Fruit fly (Drosophila melanogaster): ENCODE data around the gene EMC6.

Gene EMC6

DNA sequence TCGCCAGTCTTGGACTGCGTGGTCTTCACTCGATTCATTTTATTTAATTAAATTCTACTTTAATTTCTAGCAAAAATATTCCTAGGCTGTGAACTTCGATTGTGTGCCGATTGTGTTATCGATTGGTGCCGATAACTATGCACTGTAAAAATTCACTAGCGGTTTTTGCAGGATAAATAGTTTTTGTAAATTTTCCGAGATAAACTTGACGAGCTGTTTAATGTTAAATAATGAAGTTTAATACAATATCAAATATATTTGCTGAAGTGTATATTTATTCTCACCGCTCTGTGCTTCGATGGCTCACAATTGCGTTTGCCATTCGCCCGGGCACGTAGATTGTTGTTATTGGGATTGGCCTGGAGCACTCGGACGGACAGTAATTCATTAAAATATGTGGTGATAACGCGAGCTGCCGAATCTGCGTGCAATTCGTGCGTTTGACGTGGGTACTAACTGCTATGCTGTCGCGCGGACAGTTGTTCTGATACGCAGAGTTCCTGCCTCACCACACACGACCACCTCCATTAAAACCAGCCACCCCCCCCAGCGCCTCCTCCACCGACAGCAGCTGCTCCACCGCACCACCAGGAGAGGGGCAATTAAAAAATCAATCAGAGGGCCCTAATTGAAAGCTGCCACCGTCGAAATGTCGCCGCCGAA is at the start of gene EMC6, which contains the start of gene Hr96:
Gene EMC6, minus strand, starts transcription at position 123 of the 663 bp plus-strand sequence.
Gene Hr96, plus strand, starts transcription at position 341 of the 663 bp plus-strand sequence.
- TF ChIP-seq kay (GFP tag; ENCODE audit: borderline replicate concordance) (no peak), Hr96 (GFP tag; optimal IDR thresholded peaks at IDR 0.05) (no peak), ovo (GFP tag; optimal IDR thresholded peaks at IDR 0.05) (peak; percentile 65), CG11617 (GFP tag; optimal IDR thresholded peaks at IDR 0.05) (peak; percentile 92), CG5204 (GFP tag; optimal IDR thresholded peaks at IDR 0.05) (no peak), Mnt (GFP tag; optimal IDR thresholded peaks at IDR 0.05) (peak; percentile 85), pad (GFP tag; optimal IDR thresholded peaks at IDR 0.05) (peak; percentile 74), bab1 (GFP tag; optimal IDR thresholded peaks at IDR 0.05) (peak; percentile 94), cnc (optimal IDR thresholded peaks at IDR 0.05) (no peak), CG12768 (GFP tag; optimal IDR thresholded peaks at IDR 0.05) (peak; percentile 88), CG14711 (tag; optimal IDR thresholded peaks at IDR 0.05) (peak; percentile 83), CG7045 (GFP tag; optimal IDR thresholded peaks at IDR 0.05) (peak; percentile 89), CG33017 (tag; optimal IDR thresholded peaks at IDR 0.05) (peak; percentile 91), CG1620 (GFP tag; optimal IDR thresholded peaks at IDR 0.05) (peak; percentile 93), CG7101 (tag; optimal IDR thresholded peaks at IDR 0.05) (peak; percentile 92), Crg-1 (GFP tag; optimal IDR thresholded peaks at IDR 0.05) (peak; percentile 80), cic (GFP tag; optimal IDR thresholded peaks at IDR 0.05) (peak; percentile 67), toe (GFP tag; optimal IDR thresholded peaks at IDR 0.05) (no peak), Clk (GFP tag; optimal IDR thresholded peaks at IDR 0.05) (peak; percentile 85), tj (GFP tag; optimal IDR thresholded peaks at IDR 0.05) (peak; percentile 67)

DNA sequence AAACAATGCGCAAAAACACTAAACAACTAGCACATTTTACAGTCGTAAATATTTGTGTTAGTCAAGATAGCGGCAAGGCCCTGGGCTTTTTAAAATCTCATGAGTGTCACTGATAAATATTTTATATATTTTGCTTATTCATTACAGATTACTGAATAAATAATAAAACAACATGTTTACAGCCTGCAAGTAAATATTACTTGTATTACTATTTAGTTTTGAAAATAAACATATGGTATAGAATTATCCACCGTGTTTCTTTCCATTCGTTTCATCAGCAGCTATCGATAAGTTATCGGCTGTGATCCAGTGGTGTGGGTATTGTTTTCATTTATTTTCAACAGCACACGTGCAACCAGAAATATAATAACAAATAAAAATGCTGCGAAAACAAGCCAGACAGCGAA is 49.7 kb upstream of the EMC6 start, which contains the start of the genes shams and CG11920:
Gene shams, minus strand, starts transcription at position 50 of the 407 bp plus-strand sequence.
Gene CG11920, plus strand, starts transcription at position 320 of the 407 bp plus-strand sequence.
- TF ChIP-seq CG12768 (GFP tag; optimal IDR thresholded peaks at IDR 0.05) (peak; percentile 9), CG7101 (tag; optimal IDR thresholded peaks at IDR 0.05) (peak; percentile 59), toe (GFP tag; optimal IDR thresholded peaks at IDR 0.05) (peak; percentile 30), CG14711 (tag; optimal IDR thresholded peaks at IDR 0.05) (peak; percentile 59), Mnt (GFP tag; optimal IDR thresholded peaks at IDR 0.05) (peak; percentile 96), tj (GFP tag; optimal IDR thresholded peaks at IDR 0.05) (no peak), Hr96 (GFP tag; optimal IDR thresholded peaks at IDR 0.05) (no peak), CG11617 (GFP tag; optimal IDR thresholded peaks at IDR 0.05) (peak; percentile 12)

DNA sequence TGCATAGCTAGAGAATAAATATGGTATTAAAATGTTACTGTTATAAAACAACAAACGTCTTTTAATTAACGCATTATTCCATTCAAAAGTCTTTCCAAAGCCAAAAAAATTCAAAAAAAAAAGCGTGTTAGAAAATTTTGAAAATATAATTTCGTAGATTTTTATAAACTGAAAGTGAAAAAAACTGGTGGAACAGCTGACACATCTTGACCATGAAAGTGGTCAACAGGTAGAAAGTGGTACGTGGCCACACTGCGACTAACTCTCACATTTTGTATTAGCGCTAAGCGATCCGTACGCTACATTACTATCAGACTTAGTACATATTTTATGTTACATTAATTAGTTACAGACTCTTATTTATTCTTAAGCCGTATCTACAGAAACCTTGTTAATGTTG is 46.1 kb upstream of the EMC6 start, which contains the start of gene CG11836:
Gene CG11836, plus strand, starts transcription at position 256 of the 400 bp plus-strand sequence.
- TF ChIP-seq CG5204 (GFP tag; optimal IDR thresholded peaks at IDR 0.05) (no peak), ovo (GFP tag; optimal IDR thresholded peaks at IDR 0.05) (no peak), CG12768 (GFP tag; optimal IDR thresholded peaks at IDR 0.05) (no peak), Hr96 (GFP tag; optimal IDR thresholded peaks at IDR 0.05) (no peak), pad (GFP tag; optimal IDR thresholded peaks at IDR 0.05) (no peak), kay (GFP tag; ENCODE audit: borderline replicate concordance) (no peak), CG7045 (GFP tag; optimal IDR thresholded peaks at IDR 0.05) (no peak), cnc (optimal IDR thresholded peaks at IDR 0.05) (no peak), Mnt (GFP tag; optimal IDR thresholded peaks at IDR 0.05) (no peak), CG33017 (tag; optimal IDR thresholded peaks at IDR 0.05) (no peak), CG1620 (GFP tag; optimal IDR thresholded peaks at IDR 0.05) (no peak), Crg-1 (GFP tag; optimal IDR thresholded peaks at IDR 0.05) (no peak)

DNA sequence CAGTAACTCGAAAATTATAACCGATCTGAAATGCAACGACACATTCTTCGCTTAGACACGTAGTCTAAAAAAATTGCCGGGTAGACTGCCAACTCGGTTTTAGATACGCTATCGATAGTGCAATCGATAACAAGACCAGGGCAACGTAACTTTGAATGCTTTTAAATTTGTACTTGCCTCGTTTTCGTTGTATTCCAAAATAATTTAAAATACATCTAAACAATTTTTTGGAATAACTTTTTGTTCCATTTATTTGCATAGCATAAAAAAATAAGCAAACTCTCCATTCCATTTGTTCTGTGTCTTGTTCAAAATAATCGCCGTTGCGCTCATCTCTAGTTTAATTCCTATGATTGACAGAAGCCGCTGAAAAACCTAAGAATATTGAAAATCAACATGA is 44.8 kb upstream of the EMC6 start, which contains the start of the genes Stt3B and CG11839:
Gene Stt3B, minus strand, starts transcription at position 69 of the 400 bp plus-strand sequence.
Gene CG11839, plus strand, starts transcription at position 359 of the 400 bp plus-strand sequence.
- peak; percentile 77 for TF ChIP-seq CG11617 (GFP tag; optimal IDR thresholded peaks at IDR 0.05)
- TF ChIP-seq Mnt (GFP tag; optimal IDR thresholded peaks at IDR 0.05): peak; percentile 82
- peak; percentile 46 for TF ChIP-seq pad (GFP tag; optimal IDR thresholded peaks at IDR 0.05)
- TF ChIP-seq Clk (GFP tag; optimal IDR thresholded peaks at IDR 0.05): peak; percentile 51
- TF ChIP-seq tj (GFP tag; optimal IDR thresholded peaks at IDR 0.05): peak; percentile 56
- TF ChIP-seq CG12768 (GFP tag; optimal IDR thresholded peaks at IDR 0.05): peak; percentile 33
- no peak for TF ChIP-seq CG5204 (GFP tag; optimal IDR thresholded peaks at IDR 0.05)
- peak; percentile 69 for TF ChIP-seq CG14711 (tag; optimal IDR thresholded peaks at IDR 0.05)
- TF ChIP-seq bab1 (GFP tag; optimal IDR thresholded peaks at IDR 0.05): peak; percentile 84
- TF ChIP-seq ovo (GFP tag; optimal IDR thresholded peaks at IDR 0.05): peak; percentile 45
- TF ChIP-seq kay (GFP tag; ENCODE audit: borderline replicate concordance): no peak
- peak; percentile 48 for TF ChIP-seq CG33017 (tag; optimal IDR thresholded peaks at IDR 0.05)
- no peak for TF ChIP-seq cic (GFP tag; optimal IDR thresholded peaks at IDR 0.05)
- TF ChIP-seq CG7045 (GFP tag; optimal IDR thresholded peaks at IDR 0.05): peak; percentile 54
- peak; percentile 45 for TF ChIP-seq Crg-1 (GFP tag; optimal IDR thresholded peaks at IDR 0.05)
- TF ChIP-seq Hr96 (GFP tag; optimal IDR thresholded peaks at IDR 0.05): no peak
- peak; percentile 88 for TF ChIP-seq CG1620 (GFP tag; optimal IDR thresholded peaks at IDR 0.05)
- TF ChIP-seq CG7101 (tag; optimal IDR thresholded peaks at IDR 0.05): peak; percentile 76
- TF ChIP-seq toe (GFP tag; optimal IDR thresholded peaks at IDR 0.05): peak; percentile 88
- TF ChIP-seq cnc (optimal IDR thresholded peaks at IDR 0.05): no peak

DNA sequence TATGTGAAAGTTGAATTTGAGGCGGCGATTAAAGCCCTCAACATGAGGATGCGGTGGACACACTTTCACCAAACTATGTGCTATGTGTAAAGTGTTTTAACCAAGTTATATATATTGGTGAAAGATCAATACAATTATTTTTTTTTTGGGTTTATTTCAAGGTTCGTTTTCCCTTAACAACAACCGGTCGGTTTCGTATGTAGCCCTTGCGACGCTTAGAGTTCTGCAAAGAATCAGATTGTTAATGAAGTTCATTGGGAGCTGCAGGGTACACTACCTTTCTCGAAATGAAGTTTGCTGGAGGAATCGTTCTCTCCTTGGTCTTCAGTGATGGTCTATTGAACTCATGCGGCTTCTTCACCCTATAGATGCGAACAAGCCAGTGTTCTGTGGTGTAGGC is 42.0 kb upstream of the EMC6 start:
- no peak for TF ChIP-seq CG14711 (tag; optimal IDR thresholded peaks at IDR 0.05)
- TF ChIP-seq CG7101 (tag; optimal IDR thresholded peaks at IDR 0.05): no peak
- TF ChIP-seq cic (GFP tag; optimal IDR thresholded peaks at IDR 0.05): no peak
- TF ChIP-seq toe (GFP tag; optimal IDR thresholded peaks at IDR 0.05): no peak
- no peak for TF ChIP-seq CG33017 (tag; optimal IDR thresholded peaks at IDR 0.05)
- TF ChIP-seq CG12768 (GFP tag; optimal IDR thresholded peaks at IDR 0.05): no peak
- no peak for TF ChIP-seq CG11617 (GFP tag; optimal IDR thresholded peaks at IDR 0.05)
- TF ChIP-seq kay (GFP tag; ENCODE audit: borderline replicate concordance): no peak
